Worm (Caenorhabditis elegans) whole organism, late embryonic: ENCODE measurements around the gene ZK899.2.

ENCODE experiments used
- C38D4.7 ChIP-seq: fragments of 200-800 bp; sonication (Bioruptor generic); optimal IDR thresholded peaks from 2 replicates; lab custom pipeline; 2018; ENCODE audit warnings: mild to moderate bottlenecking, missing genetic modification characterization, moderate library complexity, missing compliant biosample characterization
- F13H6.1 ChIP-seq: sonication (generic microtip); optimal IDR thresholded peaks from 2 replicates; lab custom pipeline; 2016; ENCODE audit warnings: missing genetic modification characterization, missing compliant biosample characterization
- K09A11.1 ChIP-seq: sonication (generic microtip); optimal IDR thresholded peaks from 2 replicates; lab custom pipeline; 2017; ENCODE audit warnings: antibody characterized with exemption, mild to moderate bottlenecking, missing genetic modification characterization, missing compliant biosample characterization; ENCODE audit not compliant: insufficient read depth
- T23F11.4 ChIP-seq: fragments of 200-800 bp; sonication (Bioruptor generic); optimal IDR thresholded peaks from 2 replicates; lab custom pipeline; 2018; ENCODE audit warnings: mild to moderate bottlenecking, missing genetic modification characterization, missing compliant biosample characterization
- ama-1 ChIP-seq: fragments of 150-350 bp; optimal IDR thresholded peaks from 2 replicates; lab custom pipeline; 2014
- ceh-19 ChIP-seq: fragments of 200-800 bp; sonication (Bioruptor generic); optimal IDR thresholded peaks from 2 replicates; lab custom pipeline; 2018; ENCODE audit warnings: mild to moderate bottlenecking, missing genetic modification characterization, missing compliant biosample characterization
- ceh-22 ChIP-seq: sonication (generic microtip); optimal IDR thresholded peaks from 2 replicates; lab custom pipeline; 2017; ENCODE audit warnings: missing biosample characterization, missing genetic modification characterization
- ceh-24 ChIP-seq: sonication (generic microtip); optimal IDR thresholded peaks from 2 replicates; lab custom pipeline; 2016; ENCODE audit warnings: mild to moderate bottlenecking, missing genetic modification characterization, missing compliant biosample characterization
- ceh-31 ChIP-seq: sonication (generic microtip); optimal IDR thresholded peaks from 2 replicates; lab custom pipeline; 2016; ENCODE audit warnings: missing genetic modification characterization, missing compliant biosample characterization
- ceh-34 ChIP-seq: sonication (generic microtip); optimal IDR thresholded peaks from 2 replicates; lab custom pipeline; 2016; ENCODE audit warnings: mild to moderate bottlenecking, missing genetic modification characterization, missing compliant biosample characterization
- ceh-6 ChIP-seq: fragments of 200-800 bp; sonication (Bioruptor generic); optimal IDR thresholded peaks from 2 replicates; lab custom pipeline; 2018; ENCODE audit warnings: mild to moderate bottlenecking, missing genetic modification characterization, missing compliant biosample characterization
- ceh-9 ChIP-seq: sonication (generic microtip); optimal IDR thresholded peaks from 2 replicates; lab custom pipeline; 2016; ENCODE audit warnings: mild to moderate bottlenecking, missing genetic modification characterization, inconsistent platforms, missing compliant biosample characterization
- che-1 ChIP-seq: sonication (generic microtip); optimal IDR thresholded peaks from 2 replicates; lab custom pipeline; 2016; ENCODE audit warnings: mild to moderate bottlenecking, missing genetic modification characterization, missing compliant biosample characterization
- elt-2 ChIP-seq: sonication (generic microtip); optimal IDR thresholded peaks from 2 replicates; lab custom pipeline; 2016; ENCODE audit warnings: missing genetic modification reagents, missing genetic modification characterization, missing compliant biosample characterization
- ets-4 ChIP-seq: sonication (generic microtip); optimal IDR thresholded peaks from 2 replicates; lab custom pipeline; 2016; ENCODE audit warnings: missing genetic modification characterization, missing compliant biosample characterization
- fkh-10 ChIP-seq: fragments of 150-350 bp; optimal IDR thresholded peaks from 2 replicates; lab custom pipeline; 2014; ENCODE audit warnings: missing biosample characterization, missing genetic modification reagents, missing genetic modification characterization
- hlh-15 ChIP-seq: sonication (generic microtip); optimal IDR thresholded peaks from 2 replicates; lab custom pipeline; 2016; ENCODE audit warnings: missing genetic modification characterization, missing compliant biosample characterization
- hlh-30 ChIP-seq: sonication (generic microtip); optimal IDR thresholded peaks from 2 replicates; lab custom pipeline; 2017; ENCODE audit warnings: antibody characterized with exemption, missing genetic modification characterization, missing compliant biosample characterization; ENCODE audit not compliant: insufficient read depth
- hlh-6 ChIP-seq: sonication (generic microtip); optimal IDR thresholded peaks from 2 replicates; lab custom pipeline; 2016; ENCODE audit warnings: missing genotype, missing genetic modification characterization, missing compliant biosample characterization
- lin-11 ChIP-seq: fragments of 200-800 bp; sonication (Bioruptor generic); optimal IDR thresholded peaks from 2 replicates; lab custom pipeline; 2018; ENCODE audit warnings: mild to moderate bottlenecking, missing genetic modification characterization, missing compliant biosample characterization
- madf-2 ChIP-seq: sonication (generic microtip); optimal IDR thresholded peaks from 2 replicates; lab custom pipeline; 2017; ENCODE audit warnings: missing genetic modification characterization, missing compliant biosample characterization
- nfya-1 ChIP-seq: sonication (generic microtip); optimal IDR thresholded peaks from 2 replicates; lab custom pipeline; 2017; ENCODE audit warnings: missing genetic modification characterization, mild to moderate bottlenecking, missing compliant biosample characterization, antibody characterized with exemption, moderate library complexity
- nhr-11 ChIP-seq: fragments of 150-350 bp; optimal IDR thresholded peaks from 2 replicates; lab custom pipeline; 2014; ENCODE audit warnings: missing biosample characterization, missing genetic modification characterization
- npax-4 ChIP-seq: sonication (generic microtip); optimal IDR thresholded peaks from 2 replicates; lab custom pipeline; 2016; ENCODE audit warnings: missing genetic modification characterization, missing compliant biosample characterization
- pax-1 ChIP-seq: fragments of 150-350 bp; optimal IDR thresholded peaks from 2 replicates; lab custom pipeline; 2014; ENCODE audit warnings: missing biosample characterization, missing genetic modification characterization
- pha-2 ChIP-seq: sonication (generic microtip); optimal IDR thresholded peaks from 2 replicates; lab custom pipeline; 2017; ENCODE audit warnings: mild to moderate bottlenecking, missing genetic modification characterization, missing compliant biosample characterization
- pha-4 ChIP-seq: fragments of 150-350 bp; optimal IDR thresholded peaks from 2 replicates; lab custom pipeline; 2018; ENCODE audit warnings: missing biosample characterization, missing genetic modification reagents, missing genetic modification characterization
- sox-2 ChIP-seq: fragments of 200-800 bp; sonication (Bioruptor generic); IDR thresholded peaks from 2 replicates; pipeline ENCODE4 v1.3.6; 2022; ENCODE audit warnings: missing genetic modification reagents, missing genetic modification characterization, missing compliant biosample characterization
- sox-4 ChIP-seq: sonication (generic microtip); optimal IDR thresholded peaks from 2 replicates; lab custom pipeline; 2017; ENCODE audit warnings: mild to moderate bottlenecking, missing genetic modification characterization, inconsistent platforms, missing compliant biosample characterization
- syd-9 ChIP-seq: sonication (generic microtip); optimal IDR thresholded peaks from 2 replicates; lab custom pipeline; 2016; ENCODE audit warnings: mild to moderate bottlenecking, missing genetic modification characterization, moderate library complexity, missing compliant biosample characterization
- tbx-7 ChIP-seq: sonication (generic microtip); optimal IDR thresholded peaks from 2 replicates; lab custom pipeline; 2016; ENCODE audit warnings: missing genotype, missing genetic modification characterization, missing compliant biosample characterization
- ttx-3 ChIP-seq: sonication (generic microtip); optimal IDR thresholded peaks from 2 replicates; lab custom pipeline; 2016; ENCODE audit warnings: missing genetic modification reagents, missing genetic modification characterization, missing compliant biosample characterization
- unc-3 ChIP-seq, 2 experiments: fragments of 200-800 bp in 1 of 2; sonication (Bioruptor generic) in 1 of 2; sonication (generic microtip) in 1 of 2; conservative IDR thresholded peaks in 1 of 2; optimal IDR thresholded peaks in 1 of 2; 2 replicates each; pipeline versions ENCODE4 v1.3.6 to Lab custom; 2016 to 2022; ENCODE audit warnings: missing compliant biosample characterization in 2 of 2, missing genetic modification characterization in 2 of 2, missing genetic modification reagents in 1 of 2
- unc-55 ChIP-seq: sonication (generic microtip); optimal IDR thresholded peaks from 2 replicates; lab custom pipeline; 2017; ENCODE audit warnings: missing biosample characterization, missing genetic modification reagents, missing genetic modification characterization
- unc-86 ChIP-seq: sonication (generic microtip); optimal IDR thresholded peaks from 2 replicates; lab custom pipeline; 2016; ENCODE audit warnings: missing genetic modification characterization, missing compliant biosample characterization

The ZK899.2 gene

ce11 chrX:9410747-9411146, 41.0 kb downstream of the ZK899.2 start:
- TF ChIP-seq pha-2, result no peak
- peak; percentile 7 for TF ChIP-seq ceh-22 (tag; lab: Kevin White, UChicago)
- no peak for TF ChIP-seq sox-4 (tag; lab: Kevin White, UChicago)
- no peak for TF ChIP-seq K09A11.1 (tag; lab: Kevin White, UChicago)
- TF ChIP-seq ceh-6 (GFP tag; lab: Kevin White, UChicago), result no peak
- TF ChIP-seq, all 69 proteins: peak for 1

ce11 chrX:9409114-9409513, 42.7 kb downstream of the ZK899.2 start:
- no peak for TF ChIP-seq nfya-1 (tag; lab: Kevin White, UChicago)
- TF ChIP-seq ama-1 (lab: Kevin White, UChicago), result no peak

- TF ChIP-seq nfya-1 (tag; lab: Kevin White, UChicago) (no peak), ceh-19 (GFP tag; lab: Kevin White, UChicago) (no peak), ceh-24 (no peak), syd-9 (tag; lab: Kevin White, UChicago) (no peak), fkh-10 (GFP tag; lab: Kevin White, UChicago) (no peak), hlh-6 (tag; lab: Kevin White, UChicago) (no peak), pha-2 (no peak), elt-2 (tag; lab: Kevin White, UChicago) (peak; percentile 11)
Observed at ce11 chrX:9405922-9406321, 45.9 kb downstream of the ZK899.2 start.

- TF ChIP-seq unc-86 (tag; lab: Kevin White, UChicago) (no peak), ceh-6 (GFP tag; lab: Kevin White, UChicago) (no peak), lin-11 (tag; lab: Kevin White, UChicago) (no peak), ceh-9 (no peak), ceh-31 (no peak)
Observed at ce11 chrX:9403622-9404255, 48.1 kb downstream of the ZK899.2 start.

- TF ChIP-seq madf-2 (no peak), ceh-34 (tag; lab: Kevin White, UChicago) (no peak), hlh-30 (tag; lab: Kevin White, UChicago) (no peak), ceh-19 (GFP tag; lab: Kevin White, UChicago) (no peak), pax-1 (tag; lab: Kevin White, UChicago) (no peak), nhr-11 (tag; lab: Kevin White, UChicago) (no peak), ets-4 (tag; lab: Kevin White, UChicago) (no peak), npax-4 (no peak), C38D4.7 (GFP tag; lab: Kevin White, UChicago) (no peak), T23F11.4 (no peak), ceh-31 (no peak), sox-2 (no peak), unc-55 (GFP tag; lab: Kevin White, UChicago) (no peak), pha-4 (tag; lab: Kevin White, UChicago) (no peak), che-1 (tag; lab: Kevin White, UChicago) (no peak), F13H6.1 (tag; lab: Kevin White, UChicago) (no peak), tbx-7 (no peak), unc-3 (GFP tag; conservative IDR thresholded peaks at IDR 0.05; lab: Robert Waterston, UW) (no peak), unc-3 (tag; optimal IDR thresholded peaks at IDR 0.05; lab: Kevin White, UChicago) (no peak), ttx-3 (tag; lab: Kevin White, UChicago) (no peak), hlh-15 (tag; lab: Kevin White, UChicago) (no peak)
Observed at ce11 chrX:9402464-9402863, 49.3 kb downstream of the ZK899.2 start.
